Worm (Caenorhabditis elegans) whole organism, late embryonic: Measurements from ENCODE around the gene srj-40.

Experiments
- C08G9.2 ChIP-seq: sonication (generic microtip); optimal IDR thresholded peaks from 2 replicates; lab custom pipeline; 2016; ENCODE audit warnings: mild to moderate bottlenecking, missing genetic modification characterization, moderate library complexity, missing compliant biosample characterization
- C38D4.7 ChIP-seq: fragments of 200-800 bp; sonication (Bioruptor generic); optimal IDR thresholded peaks from 2 replicates; lab custom pipeline; 2018; ENCODE audit warnings: mild to moderate bottlenecking, missing genetic modification characterization, moderate library complexity, missing compliant biosample characterization
- F13H6.1 ChIP-seq: sonication (generic microtip); optimal IDR thresholded peaks from 2 replicates; lab custom pipeline; 2016; ENCODE audit warnings: missing genetic modification characterization, missing compliant biosample characterization
- K02D7.2 ChIP-seq: sonication (generic microtip); optimal IDR thresholded peaks from 2 replicates; lab custom pipeline; 2017; ENCODE audit warnings: mild to moderate bottlenecking, missing genetic modification characterization, missing compliant biosample characterization
- K09A11.1 ChIP-seq: sonication (generic microtip); optimal IDR thresholded peaks from 2 replicates; lab custom pipeline; 2017; ENCODE audit warnings: antibody characterized with exemption, mild to moderate bottlenecking, missing genetic modification characterization, missing compliant biosample characterization; ENCODE audit not compliant: insufficient read depth
- T23F11.4 ChIP-seq: fragments of 200-800 bp; sonication (Bioruptor generic); optimal IDR thresholded peaks from 2 replicates; lab custom pipeline; 2018; ENCODE audit warnings: mild to moderate bottlenecking, missing genetic modification characterization, missing compliant biosample characterization
- ahr-1 ChIP-seq: sonication (generic microtip); optimal IDR thresholded peaks from 2 replicates; lab custom pipeline; 2016; ENCODE audit warnings: missing genetic modification characterization, missing compliant biosample characterization
- ama-1 ChIP-seq: fragments of 150-350 bp; optimal IDR thresholded peaks from 2 replicates; lab custom pipeline; 2014
- ceh-18 ChIP-seq: sonication (generic microtip); optimal IDR thresholded peaks from 2 replicates; lab custom pipeline; 2016; ENCODE audit warnings: missing genetic modification characterization, missing compliant biosample characterization
- ceh-2 ChIP-seq: sonication (generic microtip); optimal IDR thresholded peaks from 2 replicates; lab custom pipeline; 2016; ENCODE audit warnings: missing genotype, missing genetic modification characterization, missing compliant biosample characterization
- ceh-31 ChIP-seq: sonication (generic microtip); optimal IDR thresholded peaks from 2 replicates; lab custom pipeline; 2016; ENCODE audit warnings: missing genetic modification characterization, missing compliant biosample characterization
- ceh-48 ChIP-seq: sonication (generic microtip); optimal IDR thresholded peaks from 2 replicates; lab custom pipeline; 2016; ENCODE audit warnings: missing genetic modification characterization, inconsistent platforms, missing compliant biosample characterization
- ceh-6 ChIP-seq: fragments of 200-800 bp; sonication (Bioruptor generic); optimal IDR thresholded peaks from 2 replicates; lab custom pipeline; 2018; ENCODE audit warnings: mild to moderate bottlenecking, missing genetic modification characterization, missing compliant biosample characterization
- ceh-9 ChIP-seq: sonication (generic microtip); optimal IDR thresholded peaks from 2 replicates; lab custom pipeline; 2016; ENCODE audit warnings: mild to moderate bottlenecking, missing genetic modification characterization, inconsistent platforms, missing compliant biosample characterization
- dmd-4 ChIP-seq: sonication (generic microtip); optimal IDR thresholded peaks from 2 replicates; lab custom pipeline; 2016; ENCODE audit warnings: borderline replicate concordance, missing genetic modification characterization, missing compliant biosample characterization
- elt-2 ChIP-seq: sonication (generic microtip); optimal IDR thresholded peaks from 2 replicates; lab custom pipeline; 2016; ENCODE audit warnings: missing genetic modification reagents, missing genetic modification characterization, missing compliant biosample characterization
- gmeb-2 ChIP-seq: sonication (generic microtip); optimal IDR thresholded peaks from 2 replicates; lab custom pipeline; 2016; ENCODE audit warnings: missing genetic modification characterization, inconsistent platforms, missing compliant biosample characterization
- hlh-15 ChIP-seq: sonication (generic microtip); optimal IDR thresholded peaks from 2 replicates; lab custom pipeline; 2016; ENCODE audit warnings: missing genetic modification characterization, missing compliant biosample characterization
- hlh-30 ChIP-seq: sonication (generic microtip); optimal IDR thresholded peaks from 2 replicates; lab custom pipeline; 2017; ENCODE audit warnings: antibody characterized with exemption, missing genetic modification characterization, missing compliant biosample characterization; ENCODE audit not compliant: insufficient read depth
- hlh-6 ChIP-seq: sonication (generic microtip); optimal IDR thresholded peaks from 2 replicates; lab custom pipeline; 2016; ENCODE audit warnings: missing genotype, missing genetic modification characterization, missing compliant biosample characterization
- hlh-8 ChIP-seq: sonication (generic microtip); optimal IDR thresholded peaks from 2 replicates; lab custom pipeline; 2016; ENCODE audit warnings: missing genotype, missing genetic modification characterization, missing compliant biosample characterization
- lim-6 ChIP-seq: sonication (generic microtip); optimal IDR thresholded peaks from 2 replicates; lab custom pipeline; 2016; ENCODE audit warnings: missing genetic modification characterization, missing compliant biosample characterization
- mec-3 ChIP-seq: sonication (generic microtip); optimal IDR thresholded peaks from 2 replicates; lab custom pipeline; 2016; ENCODE audit warnings: borderline replicate concordance, missing genetic modification characterization, missing compliant biosample characterization
- nfya-1 ChIP-seq: sonication (generic microtip); optimal IDR thresholded peaks from 2 replicates; lab custom pipeline; 2017; ENCODE audit warnings: missing genetic modification characterization, mild to moderate bottlenecking, missing compliant biosample characterization, antibody characterized with exemption, moderate library complexity
- nhr-11 ChIP-seq: fragments of 150-350 bp; optimal IDR thresholded peaks from 2 replicates; lab custom pipeline; 2014; ENCODE audit warnings: missing biosample characterization, missing genetic modification characterization
- nhr-232 ChIP-seq: sonication (generic microtip); optimal IDR thresholded peaks from 2 replicates; lab custom pipeline; 2016; ENCODE audit warnings: missing genetic modification characterization, missing compliant biosample characterization
- npax-4 ChIP-seq: sonication (generic microtip); optimal IDR thresholded peaks from 2 replicates; lab custom pipeline; 2016; ENCODE audit warnings: missing genetic modification characterization, missing compliant biosample characterization
- odd-2 ChIP-seq: sonication (generic microtip); optimal IDR thresholded peaks from 2 replicates; lab custom pipeline; 2017; ENCODE audit warnings: antibody characterized with exemption, mild to moderate bottlenecking, missing genetic modification characterization, missing compliant biosample characterization
- pag-3 ChIP-seq: sonication (generic microtip); optimal IDR thresholded peaks from 2 replicates; lab custom pipeline; 2016; ENCODE audit warnings: missing compliant biosample characterization, missing genetic modification characterization, borderline replicate concordance
- pax-1 ChIP-seq: fragments of 150-350 bp; optimal IDR thresholded peaks from 2 replicates; lab custom pipeline; 2014; ENCODE audit warnings: missing biosample characterization, missing genetic modification characterization
- pha-2 ChIP-seq: sonication (generic microtip); optimal IDR thresholded peaks from 2 replicates; lab custom pipeline; 2017; ENCODE audit warnings: mild to moderate bottlenecking, missing genetic modification characterization, missing compliant biosample characterization
- pha-4 ChIP-seq: fragments of 150-350 bp; optimal IDR thresholded peaks from 2 replicates; lab custom pipeline; 2018; ENCODE audit warnings: missing biosample characterization, missing genetic modification reagents, missing genetic modification characterization
- rnt-1 ChIP-seq: sonication (generic microtip); optimal IDR thresholded peaks from 2 replicates; lab custom pipeline; 2016; ENCODE audit warnings: missing genetic modification characterization, missing compliant biosample characterization
- sdc-2 ChIP-seq: sonication (generic microtip); optimal IDR thresholded peaks from 2 replicates; lab custom pipeline; 2016; ENCODE audit warnings: missing genotype, missing genetic modification characterization, missing compliant biosample characterization
- sox-2 ChIP-seq: fragments of 200-800 bp; sonication (Bioruptor generic); IDR thresholded peaks from 2 replicates; pipeline ENCODE4 v1.3.6; 2022; ENCODE audit warnings: missing genetic modification reagents, missing genetic modification characterization, missing compliant biosample characterization
- sox-4 ChIP-seq: sonication (generic microtip); optimal IDR thresholded peaks from 2 replicates; lab custom pipeline; 2017; ENCODE audit warnings: mild to moderate bottlenecking, missing genetic modification characterization, inconsistent platforms, missing compliant biosample characterization
- syd-9 ChIP-seq: sonication (generic microtip); optimal IDR thresholded peaks from 2 replicates; lab custom pipeline; 2016; ENCODE audit warnings: mild to moderate bottlenecking, missing genetic modification characterization, moderate library complexity, missing compliant biosample characterization
- tbx-7 ChIP-seq: sonication (generic microtip); optimal IDR thresholded peaks from 2 replicates; lab custom pipeline; 2016; ENCODE audit warnings: missing genotype, missing genetic modification characterization, missing compliant biosample characterization
- unc-3 ChIP-seq, 2 experiments: fragments of 200-800 bp in 1 of 2; sonication (Bioruptor generic) in 1 of 2; sonication (generic microtip) in 1 of 2; conservative IDR thresholded peaks in 1 of 2; optimal IDR thresholded peaks in 1 of 2; 2 replicates each; pipeline versions ENCODE4 v1.3.6 to Lab custom; 2016 to 2022; ENCODE audit warnings: missing compliant biosample characterization in 2 of 2, missing genetic modification characterization in 2 of 2, missing genetic modification reagents in 1 of 2
- unc-42 ChIP-seq: sonication (generic microtip); optimal IDR thresholded peaks from 2 replicates; lab custom pipeline; 2016; ENCODE audit warnings: missing genotype, missing genetic modification characterization, missing compliant biosample characterization
- unc-86 ChIP-seq: sonication (generic microtip); optimal IDR thresholded peaks from 2 replicates; lab custom pipeline; 2016; ENCODE audit warnings: missing genetic modification characterization, missing compliant biosample characterization
- zip-5 ChIP-seq: sonication (generic microtip); optimal IDR thresholded peaks from 2 replicates; lab custom pipeline; 2016; ENCODE audit warnings: missing genetic modification characterization, missing compliant biosample characterization

srj-40 gene

DNA sequence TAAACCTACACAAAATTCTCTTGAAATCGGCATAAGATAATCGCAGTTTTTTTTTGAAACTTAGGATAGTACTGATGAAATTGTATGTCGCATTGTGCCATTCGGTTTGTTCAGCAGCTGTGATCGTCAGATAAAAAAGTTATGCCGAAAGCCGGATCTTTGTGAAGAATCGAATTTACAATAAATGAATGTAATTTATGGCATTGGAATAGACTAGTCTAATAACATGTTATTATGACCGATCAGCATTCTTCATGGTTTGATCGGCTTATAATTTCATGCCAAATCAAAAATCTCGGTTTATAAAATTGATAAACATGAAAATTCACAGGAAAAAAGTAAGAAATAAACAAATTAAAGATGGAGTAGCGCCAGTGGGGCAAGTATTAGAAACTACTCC is 10.8 kb downstream of the srj-40 start, which contains the start of gene srw-134:
TSS of gene srw-134 (minus strand) at position 101 of the 400 bp plus-strand sequence.
- TF ChIP-seq pag-3 (tag; lab: Kevin White, UChicago) (no peak), ceh-2 (tag; lab: Kevin White, UChicago) (no peak), ceh-6 (GFP tag; lab: Kevin White, UChicago) (no peak), T23F11.4 (GFP tag; lab: Kevin White, UChicago) (no peak), odd-2 (no peak), npax-4 (tag; lab: Kevin White, UChicago) (no peak), sox-4 (no peak), ahr-1 (tag; lab: Kevin White, UChicago) (no peak), nfya-1 (tag; lab: Kevin White, UChicago) (no peak), pha-4 (tag; lab: Kevin White, UChicago) (no peak), sox-2 (no peak), C08G9.2 (tag; lab: Kevin White, UChicago) (no peak), sdc-2 (tag; lab: Kevin White, UChicago) (no peak), K02D7.2 (tag; lab: Kevin White, UChicago) (no peak), hlh-15 (tag; lab: Kevin White, UChicago) (no peak), nhr-11 (tag; lab: Kevin White, UChicago) (no peak), F13H6.1 (no peak), gmeb-2 (tag; lab: Kevin White, UChicago) (no peak), lim-6 (tag; lab: Kevin White, UChicago) (no peak)

DNA sequence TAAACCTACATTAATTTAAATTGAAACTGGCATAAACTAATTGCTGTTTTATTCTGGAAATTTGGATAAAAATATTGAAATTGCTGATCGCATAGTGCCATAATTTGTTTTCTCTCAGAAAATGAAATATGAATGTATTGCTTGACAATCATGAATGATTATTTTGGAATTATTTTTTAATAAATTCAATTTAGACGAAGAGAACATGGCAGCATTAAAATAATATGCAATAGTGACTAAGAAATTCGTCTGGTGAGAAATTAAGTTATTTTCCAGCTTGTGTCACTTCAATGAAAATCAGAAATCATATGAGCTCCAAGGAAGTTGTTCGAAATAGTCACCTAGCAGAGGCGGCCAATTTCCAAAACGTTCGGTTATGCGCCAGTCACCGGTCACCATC is 13.0 kb downstream of the srj-40 start, which contains the start of gene srw-133:
TSS of gene srw-133 (minus strand) at position 101 of the 400 bp plus-strand sequence.
- TF ChIP-seq hlh-30 (no peak), hlh-15 (tag; lab: Kevin White, UChicago) (no peak), nhr-232 (tag; lab: Kevin White, UChicago) (no peak), hlh-8 (tag; lab: Kevin White, UChicago) (no peak), dmd-4 (tag; lab: Kevin White, UChicago) (no peak), zip-5 (tag; lab: Kevin White, UChicago) (no peak), rnt-1 (tag; lab: Kevin White, UChicago) (no peak), K09A11.1 (tag; lab: Kevin White, UChicago) (no peak), mec-3 (tag; lab: Kevin White, UChicago) (no peak), ceh-9 (tag; lab: Kevin White, UChicago) (no peak), ceh-48 (tag; lab: Kevin White, UChicago) (no peak), sdc-2 (tag; lab: Kevin White, UChicago) (no peak), hlh-6 (tag; lab: Kevin White, UChicago) (no peak), C38D4.7 (no peak), ama-1 (lab: Kevin White, UChicago) (no peak), elt-2 (tag; lab: Kevin White, UChicago) (no peak), pax-1 (tag; lab: Kevin White, UChicago) (no peak), unc-86 (tag; lab: Kevin White, UChicago) (no peak), unc-42 (tag; lab: Kevin White, UChicago) (no peak)

DNA sequence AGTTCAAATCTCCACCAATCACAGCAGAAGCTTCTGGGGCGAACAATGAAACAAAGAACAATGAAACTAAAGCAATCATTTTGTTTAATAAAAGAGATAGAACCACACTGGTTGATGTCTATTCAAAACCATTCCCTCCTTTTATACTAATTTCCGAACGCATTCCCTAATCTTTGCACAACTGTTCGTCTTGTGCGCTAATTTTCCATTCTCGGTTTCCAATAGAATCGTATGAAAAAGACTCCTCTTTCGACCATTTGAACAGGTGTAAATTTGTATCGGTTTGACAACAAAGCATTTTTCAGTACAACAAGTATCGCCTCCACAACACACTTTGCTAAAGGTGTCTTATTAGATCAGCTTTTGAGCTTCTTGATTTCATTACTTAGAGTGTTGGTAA is 14.4 kb downstream of the srj-40 start, which contains the start of gene T05B4.8:
TSS of gene T05B4.8 (minus strand) at position 101 of the 400 bp plus-strand sequence.
- TF ChIP-seq ceh-18 (tag; lab: Kevin White, UChicago) (no peak), pha-2 (no peak), tbx-7 (tag; lab: Kevin White, UChicago) (no peak), sdc-2 (tag; lab: Kevin White, UChicago) (no peak), ahr-1 (tag; lab: Kevin White, UChicago) (no peak), ceh-31 (tag; lab: Kevin White, UChicago) (no peak), nfya-1 (tag; lab: Kevin White, UChicago) (no peak), unc-3 (GFP tag; conservative IDR thresholded peaks at IDR 0.05; lab: Robert Waterston, UW) (no peak), unc-3 (tag; optimal IDR thresholded peaks at IDR 0.05; lab: Kevin White, UChicago) (no peak), unc-86 (tag; lab: Kevin White, UChicago) (no peak), syd-9 (tag; lab: Kevin White, UChicago) (no peak), T23F11.4 (GFP tag; lab: Kevin White, UChicago) (no peak)
